Fruit fly (Drosophila melanogaster): ENCODE data around the gene CG15059.

Gene CG15059

dm6 chrX:18294031-18294430 is 34.7 kb upstream of the CG15059 start (continued):
- TF ChIP-seq CG30020 (tag; optimal IDR thresholded peaks at IDR 0.05) (no peak), CG18476 (GFP tag; optimal IDR thresholded peaks at IDR 0.05) (peak; percentile 28), rib (GFP tag; IDR thresholded peaks at IDR 0.05) (peak; percentile 82), sens (GFP tag) (peak; percentile 92), CG12104 (GFP tag; optimal IDR thresholded peaks at IDR 0.05) (peak; percentile 37), CG10462 (GFP tag; optimal IDR thresholded peaks at IDR 0.05) (peak; percentile 18), CG1603 (tag; optimal IDR thresholded peaks at IDR 0.05) (peak; percentile 76), fd64A (GFP tag; optimal IDR thresholded peaks at IDR 0.05) (peak; percentile 6), CG17568 (GFP tag; optimal IDR thresholded peaks at IDR 0.05) (peak; percentile 55), ssp (GFP tag; IDR thresholded peaks at IDR 0.05) (peak; percentile 61), CG31441 (GFP tag; IDR thresholded peaks at IDR 0.05) (peak; percentile 63), insv (GFP tag; optimal IDR thresholded peaks at IDR 0.05) (no peak), trh (GFP tag; optimal IDR thresholded peaks at IDR 0.05) (peak; percentile 18), CG33557 (GFP tag; optimal IDR thresholded peaks at IDR 0.05) (no peak), CG12769 (tag; optimal IDR thresholded peaks at IDR 0.05) (peak; percentile 87), CG14667 (GFP tag; IDR thresholded peaks at IDR 0.05) (peak; percentile 64), sob (GFP tag; IDR thresholded peaks at IDR 0.05) (peak; percentile 87; the same call in 1 of the 2 replicates), Deaf1 (tag; optimal IDR thresholded peaks at IDR 0.05) (peak; percentile 41), CG8924 (tag; optimal IDR thresholded peaks at IDR 0.05) (peak; percentile 70), CG15601 (tag; optimal IDR thresholded peaks at IDR 0.05) (no peak), Optix (GFP tag; IDR thresholded peaks at IDR 0.05) (peak; percentile 77), CG3847 (GFP tag; IDR thresholded peaks at IDR 0.05) (peak; percentile 75), aop (GFP tag; IDR thresholded peaks at IDR 0.05) (peak; percentile 53; the same call in 1 of the 2 replicates), Dek (tag; optimal IDR thresholded peaks at IDR 0.05) (peak; percentile 70), CG6813 (GFP tag; optimal IDR thresholded peaks at IDR 0.05) (peak; percentile 37), Dip2 (GFP tag; IDR thresholded peaks at IDR 0.05) (no peak), unc-4 (GFP tag; IDR thresholded peaks at IDR 0.05; ENCODE audit: partially characterized antibody) (no peak), croc (GFP tag; conservative IDR thresholded peaks at IDR 0.05) (no peak), fru (optimal IDR thresholded peaks at IDR 0.05) (no peak), CG4404 (GFP tag; IDR thresholded peaks at IDR 0.05) (peak; percentile 43), CG31224 (GFP tag; IDR thresholded peaks at IDR 0.05) (peak; percentile 74), CG10654 (GFP tag; optimal IDR thresholded peaks at IDR 0.05) (peak; percentile 24), D19A (tag; optimal IDR thresholded peaks at IDR 0.05) (peak; percentile 78), so (GFP tag; IDR thresholded peaks at IDR 0.05) (peak; percentile 73), Atf6 (GFP tag; IDR thresholded peaks at IDR 0.05) (peak; percentile 81), Mes4 (GFP tag; optimal IDR thresholded peaks at IDR 0.05) (no peak), CG10431 (GFP tag; optimal IDR thresholded peaks at IDR 0.05) (no peak), MESR4 (GFP tag; optimal IDR thresholded peaks at IDR 0.05) (no peak), CG5953 (GFP tag; IDR thresholded peaks at IDR 0.05) (peak; percentile 69), CG31365 (tag; optimal IDR thresholded peaks at IDR 0.05) (no peak), z (GFP tag; IDR thresholded peaks at IDR 0.05) (no peak; the same call in 2 of the 3 replicates), Dbx (GFP tag; IDR thresholded peaks at IDR 0.05) (peak; percentile 80; the same call in 2 of the 3 replicates), ro (GFP tag; IDR thresholded peaks at IDR 0.05) (0 out of 2 replicates have a peak, but pooled peaks have one; percentile 11), Nf-YB (GFP tag; optimal IDR thresholded peaks at IDR 0.05) (no peak), dimm (GFP tag; IDR thresholded peaks at IDR 0.05) (no peak), bigmax (GFP tag; optimal IDR thresholded peaks at IDR 0.05) (no peak), danr (GFP tag; IDR thresholded peaks at IDR 0.05) (peak; percentile 65; the same call in 1 of the 2 replicates), Dp (GFP tag; optimal IDR thresholded peaks at IDR 0.05) (no peak), CG16863 (GFP tag; optimal IDR thresholded peaks at IDR 0.05) (peak; percentile 48), CG13123 (GFP tag; optimal IDR thresholded peaks at IDR 0.05) (no peak), esg (GFP tag; conservative IDR thresholded peaks at IDR 0.05) (peak; percentile 73), CG17802 (tag; optimal IDR thresholded peaks at IDR 0.05) (no peak)

All from whole organism, embryonic.